Fruit fly (Drosophila melanogaster) whole organism, embryonic: Measurements from ENCODE around the gene vari.

Experiments
- Atf6 ChIP-seq: fragments of 200-800 bp; sonication (Bioruptor generic); IDR thresholded peaks from 2 replicates; pipeline ENCODE4 v1.3.6; 2022; ENCODE audit warnings: missing biosample characterization, missing genetic modification characterization
- CG10462 ChIP-seq: fragments of 200-800 bp; sonication (Bioruptor generic); optimal IDR thresholded peaks from 2 replicates; lab custom pipeline; 2016; ENCODE audit warnings: missing biosample characterization, missing genetic modification characterization
- CG11085 ChIP-seq: fragments of 200-800 bp; sonication (Bioruptor generic); IDR thresholded peaks from 2 replicates; pipeline ENCODE4 v1.3.6; 2022; ENCODE audit warnings: missing biosample characterization, missing genetic modification characterization
- CG12769 ChIP-seq: fragments of 200-800 bp; sonication (Bioruptor generic); optimal IDR thresholded peaks from 2 replicates; lab custom pipeline; 2019; ENCODE audit warnings: missing biosample characterization, mild to moderate bottlenecking, missing genetic modification characterization, moderate library complexity
- CG13287 ChIP-seq: fragments of 200-800 bp; sonication (Bioruptor generic); IDR thresholded peaks from 2 replicates; pipeline ENCODE4 v1.3.6; 2022; ENCODE audit warnings: missing biosample characterization, missing genetic modification characterization; ENCODE audit not compliant: partially characterized antibody
- CG13775 ChIP-seq: fragments of 200-800 bp; sonication (Bioruptor generic); optimal IDR thresholded peaks from 3 replicates; lab custom pipeline; 2017; ENCODE audit warnings: missing biosample characterization, mild to moderate bottlenecking, missing genetic modification characterization
- CG14965 ChIP-seq: fragments of 200-800 bp; sonication (Bioruptor generic); optimal IDR thresholded peaks from 2 replicates; lab custom pipeline; 2016; ENCODE audit warnings: missing biosample characterization, missing genetic modification characterization, borderline replicate concordance
- CG1529 ChIP-seq: fragments of 200-800 bp; sonication (Bioruptor generic); optimal IDR thresholded peaks from 3 replicates; lab custom pipeline; 2018; ENCODE audit warnings: missing biosample characterization, missing genetic modification characterization
- CG18262 ChIP-seq: fragments of 200-800 bp; optimal IDR thresholded peaks from 3 replicates; lab custom pipeline; 2019; ENCODE audit warnings: missing biosample characterization, mild to moderate bottlenecking, missing genetic modification characterization, moderate library complexity
- CG1832 ChIP-seq: fragments of 200-800 bp; sonication (Bioruptor generic); optimal IDR thresholded peaks from 2 replicates; lab custom pipeline; 2017; ENCODE audit warnings: missing biosample characterization, mild to moderate bottlenecking, missing genetic modification characterization, inconsistent platforms
- CG32532 ChIP-seq: fragments of 200-800 bp; sonication (Bioruptor generic); IDR thresholded peaks from 2 replicates; pipeline ENCODE4 v1.3.6; 2022; ENCODE audit warnings: missing biosample characterization, missing genetic modification characterization
- CG34422 ChIP-seq: fragments of 200-800 bp; sonication (Bioruptor generic); IDR thresholded peaks from 3 replicates; pipeline ENCODE4 v1.3.6; 2022; ENCODE audit warnings: missing biosample characterization, missing genetic modification characterization
- CG7357 ChIP-seq: fragments of 200-800 bp; sonication (Bioruptor generic); IDR thresholded peaks from 3 replicates; pipeline ENCODE4 v1.3.6; 2022; ENCODE audit warnings: missing biosample characterization, missing genetic modification characterization
- CG7987 ChIP-seq: fragments of 200-800 bp; sonication (Bioruptor generic); optimal IDR thresholded peaks from 2 replicates; lab custom pipeline; 2018; ENCODE audit warnings: missing biosample characterization, mild to moderate bottlenecking, missing genetic modification characterization, moderate library complexity
- CG8089 ChIP-seq: fragments of 200-800 bp; sonication (Bioruptor generic); optimal IDR thresholded peaks from 3 replicates; lab custom pipeline; 2016; ENCODE audit warnings: missing biosample characterization, missing genetic modification characterization
- CG8290 ChIP-seq, 3 experiments: fragments of 200-800 bp; sonication (Bioruptor generic); optimal IDR thresholded peaks; 2 replicates each; lab custom pipeline; 2016 to 2019; ENCODE audit warnings: missing biosample characterization in 3 of 3, missing genetic modification characterization in 3 of 3, mild to moderate bottlenecking in 2 of 3, moderate library complexity in 1 of 3
- CG8944 ChIP-seq: fragments of 200-800 bp; sonication (Bioruptor generic); optimal IDR thresholded peaks from 3 replicates; lab custom pipeline; 2016; ENCODE audit warnings: missing biosample characterization, missing genetic modification characterization
- D19B ChIP-seq: fragments of 200-800 bp; sonication (Bioruptor generic); optimal IDR thresholded peaks from 2 replicates; lab custom pipeline; 2017; ENCODE audit warnings: missing biosample characterization, mild to moderate bottlenecking, missing genetic modification characterization
- Ets65A ChIP-seq: fragments of 200-800 bp; sonication (Bioruptor generic); peaks from one replicate; lab custom pipeline; 2016; ENCODE audit warnings: missing biosample characterization, missing genetic modification characterization
- Gsc ChIP-seq: fragments of 200-800 bp; sonication (Bioruptor generic); IDR thresholded peaks from 2 replicates; pipeline ENCODE4 v1.3.6; 2022; ENCODE audit warnings: missing biosample characterization, missing genetic modification characterization
- H15 ChIP-seq: fragments of 200-800 bp; sonication (Bioruptor generic); IDR thresholded peaks from 3 replicates; pipeline ENCODE4 v1.3.6; 2022; ENCODE audit warnings: missing biosample characterization, missing genetic modification characterization
- Hmr ChIP-seq: fragments of 200-800 bp; sonication (Bioruptor generic); optimal IDR thresholded peaks from 3 replicates; lab custom pipeline; 2017; ENCODE audit warnings: mild to moderate bottlenecking, missing biosample characterization, missing genetic modification reagents, missing genetic modification characterization
- Lhr ChIP-seq: fragments of 200-800 bp; sonication (Bioruptor generic); optimal IDR thresholded peaks from 3 replicates; lab custom pipeline; 2017; ENCODE audit warnings: mild to moderate bottlenecking, missing biosample characterization, missing genetic modification reagents, missing genetic modification characterization
- NK7.1 ChIP-seq: fragments of 200-800 bp; sonication (Bioruptor generic); optimal IDR thresholded peaks from 3 replicates; lab custom pipeline; 2016; ENCODE audit warnings: missing biosample characterization, missing genetic modification characterization
- Nf-YA ChIP-seq: fragments of 200-800 bp; sonication (Bioruptor generic); IDR thresholded peaks from 2 replicates; pipeline ENCODE4 v1.3.6; 2022; ENCODE audit warnings: missing biosample characterization, missing genetic modification characterization
- Sin3A ChIP-seq: fragments of >200 bp; optimal IDR thresholded peaks from 2 replicates; lab custom pipeline; 2018
- Sox100B ChIP-seq: fragments of 200-800 bp; sonication (Bioruptor generic); optimal IDR thresholded peaks from 3 replicates; lab custom pipeline; 2018; ENCODE audit warnings: missing biosample characterization, mild to moderate bottlenecking, missing genetic modification characterization
- Xbp1 ChIP-seq: fragments of 200-800 bp; sonication (Bioruptor generic); optimal IDR thresholded peaks from 3 replicates; lab custom pipeline; 2016; ENCODE audit warnings: missing biosample characterization, mild to moderate bottlenecking, missing genetic modification characterization
- abd-A ChIP-seq: fragments of 200-800 bp; sonication (Bioruptor generic); optimal IDR thresholded peaks from 3 replicates; lab custom pipeline; 2019; ENCODE audit warnings: missing biosample characterization, mild to moderate bottlenecking, missing genetic modification characterization, moderate library complexity
- bowl ChIP-seq: fragments of 200-800 bp; sonication (Bioruptor generic); IDR thresholded peaks from 2 replicates; pipeline ENCODE4 v1.3.6; 2022; ENCODE audit warnings: missing biosample characterization, missing genetic modification characterization
- br ChIP-seq: fragments of >200 bp; optimal IDR thresholded peaks from 2 replicates; lab custom pipeline; 2017
- cad ChIP-seq: fragments of >200 bp; optimal IDR thresholded peaks from 2 replicates; lab custom pipeline; 2017; ENCODE audit warnings: missing biosample characterization, missing genetic modification characterization
- ci ChIP-seq: fragments of 200-800 bp; sonication (Bioruptor generic); IDR thresholded peaks from 3 replicates; pipeline ENCODE4 v1.3.6; 2022; ENCODE audit warnings: missing biosample characterization, missing genetic modification characterization
- crol ChIP-seq: fragments of 200-800 bp; sonication (Bioruptor generic); IDR thresholded peaks from 2 replicates; pipeline ENCODE4 v1.3.6; 2022; ENCODE audit warnings: missing biosample characterization, missing genetic modification characterization
- dm ChIP-seq: fragments of 200-800 bp; sonication (Bioruptor generic); optimal IDR thresholded peaks from 3 replicates; lab custom pipeline; 2016; ENCODE audit warnings: missing biosample characterization, missing genetic modification characterization
- ewg ChIP-seq: fragments of 200-800 bp; sonication (Bioruptor generic); optimal IDR thresholded peaks from 3 replicates; lab custom pipeline; 2017; ENCODE audit warnings: mild to moderate bottlenecking, missing biosample characterization, missing genetic modification reagents, missing genetic modification characterization
- fd64A ChIP-seq: fragments of 200-800 bp; sonication (Bioruptor generic); optimal IDR thresholded peaks from 3 replicates; lab custom pipeline; 2018; ENCODE audit warnings: missing biosample characterization, mild to moderate bottlenecking, missing genetic modification characterization
- fd96Cb ChIP-seq: fragments of 200-800 bp; sonication (Bioruptor generic); optimal IDR thresholded peaks from 2 replicates; lab custom pipeline; 2018; ENCODE audit warnings: missing biosample characterization, mild to moderate bottlenecking, missing genetic modification characterization, moderate library complexity
- inv ChIP-seq: fragments of 200-800 bp; sonication (Bioruptor generic); IDR thresholded peaks from 2 replicates; pipeline ENCODE4 v1.3.6; 2022; ENCODE audit warnings: missing biosample characterization, missing genetic modification characterization; ENCODE audit not compliant: partially characterized antibody
- nmo ChIP-seq: fragments of 200-800 bp; sonication (Bioruptor generic); optimal IDR thresholded peaks from 2 replicates; lab custom pipeline; 2018; ENCODE audit warnings: missing biosample characterization, mild to moderate bottlenecking, missing genetic modification characterization, moderate library complexity
- p53 ChIP-seq: fragments of 200-800 bp; sonication (Bioruptor generic); optimal IDR thresholded peaks from 2 replicates; lab custom pipeline; 2016; ENCODE audit warnings: missing biosample characterization, missing genetic modification characterization
- phol ChIP-seq: fragments of 200-800 bp; sonication (Bioruptor generic); optimal IDR thresholded peaks from 3 replicates; lab custom pipeline; 2018; ENCODE audit warnings: missing biosample characterization, mild to moderate bottlenecking, missing genetic modification characterization, moderate library complexity
- salm ChIP-seq: fragments of 200-800 bp; sonication (Bioruptor generic); optimal IDR thresholded peaks from 2 replicates; lab custom pipeline; 2018; ENCODE audit warnings: missing biosample characterization, mild to moderate bottlenecking, missing genetic modification characterization
- sc ChIP-seq, 3 experiments: fragments of >200 bp in 2 of 3; fragments of 200-800 bp in 1 of 3; sonication (Bioruptor generic) in 1 of 3; optimal IDR thresholded peaks; 2 replicates in 2 of 3; 3 replicates in 1 of 3; lab custom pipeline; 2017; ENCODE audit warnings: mild to moderate bottlenecking in 1 of 3, missing biosample characterization in 1 of 3, missing genetic modification characterization in 1 of 3, missing genetic modification reagents in 1 of 3
- slbo ChIP-seq: fragments of 200-800 bp; sonication (Bioruptor generic); IDR thresholded peaks from 2 replicates; pipeline ENCODE4 v1.3.6; 2022; ENCODE audit warnings: missing biosample characterization, missing genetic modification characterization
- sob ChIP-seq: fragments of 200-800 bp; sonication (Bioruptor generic); IDR thresholded peaks from 2 replicates; pipeline ENCODE4 v1.3.6; 2022; ENCODE audit warnings: missing biosample characterization, missing genetic modification characterization
- sqz ChIP-seq: fragments of 200-800 bp; sonication (Bioruptor generic); optimal IDR thresholded peaks from 3 replicates; lab custom pipeline; 2018; ENCODE audit warnings: missing biosample characterization, mild to moderate bottlenecking, missing genetic modification characterization
- z ChIP-seq: fragments of 200-800 bp; sonication (Bioruptor generic); IDR thresholded peaks from 3 replicates; pipeline ENCODE4 v1.3.6; 2022; ENCODE audit warnings: missing biosample characterization, missing genetic modification characterization

Gene vari

DNA sequence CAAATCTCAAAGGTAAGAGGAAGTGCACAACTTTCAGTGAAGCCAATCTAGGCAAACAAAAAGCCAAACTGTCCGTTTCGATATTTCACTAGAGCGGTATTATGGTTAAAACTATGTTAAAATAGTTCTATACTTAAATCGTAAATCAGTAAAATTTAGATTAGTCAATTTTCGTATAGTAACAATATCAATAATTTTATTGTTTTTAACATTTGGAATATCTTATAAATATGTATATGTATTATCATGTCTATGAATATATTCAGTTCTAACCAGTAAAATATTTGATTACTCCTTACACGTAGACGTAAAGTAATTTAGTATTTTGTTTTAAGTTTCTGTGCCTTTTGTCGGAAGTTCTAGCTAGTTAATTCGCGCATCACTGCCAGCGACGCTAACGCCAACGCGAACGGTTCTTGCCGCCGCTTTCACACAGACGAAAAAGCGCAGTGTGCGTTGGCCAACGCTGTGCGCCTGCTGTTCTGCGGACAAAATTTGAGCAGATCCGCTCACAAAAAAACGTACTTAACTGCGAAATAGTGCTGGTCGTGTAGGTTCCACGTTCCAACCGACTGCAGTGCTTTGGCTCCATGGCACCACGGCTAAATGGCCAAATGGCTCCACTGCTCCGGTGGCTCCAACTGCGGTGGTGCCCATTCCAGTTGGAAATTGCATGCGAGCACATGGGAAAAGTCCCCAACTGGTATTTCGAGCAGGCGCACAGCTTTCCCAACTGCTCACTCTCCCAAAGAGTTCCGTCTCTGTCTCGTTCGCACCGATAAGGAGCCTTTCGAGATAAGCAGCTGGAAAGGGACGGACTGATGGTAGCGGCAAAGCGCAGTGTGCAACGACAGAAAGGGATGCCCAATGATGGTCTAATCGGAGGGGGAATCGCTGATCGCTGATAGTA lies 26.6 kb upstream of the vari start (continued):
- no peak for TF ChIP-seq Gsc (GFP tag; lab: Robert Waterston, UW)
- TF ChIP-seq fd96Cb (tag; lab: Kevin White, UChicago): peak; percentile 1
- no peak for TF ChIP-seq br (lab: Kevin White, UChicago)
- peak; percentile 61; the same call in 1 of the 3 replicates for TF ChIP-seq CG34422 (GFP tag; lab: Robert Waterston, UW)
- TF ChIP-seq crol (GFP tag; lab: Robert Waterston, UW): 0 out of 2 replicates have a peak, but pooled peaks have one; percentile 52
- TF ChIP-seq Atf6: 0 out of 2 replicates have a peak, but pooled peaks have one; percentile 8
- TF ChIP-seq slbo (GFP tag; lab: Robert Waterston, UW): peak; percentile 29; the same call in 1 of the 2 replicates
- TF ChIP-seq CG13287: peak; percentile 55
- TF ChIP-seq dm (GFP tag; lab: Kevin White, UChicago): peak; percentile 85
- TF ChIP-seq CG1529 (GFP tag; lab: Kevin White, UChicago): peak; percentile 15
- TF ChIP-seq CG11085 (GFP tag; lab: Robert Waterston, UW): no peak
- peak; percentile 94 for TF ChIP-seq CG1832
- no peak for TF ChIP-seq p53 (GFP tag; lab: Kevin White, UChicago)
- TF ChIP-seq nmo: peak; percentile 20
- TF ChIP-seq Xbp1 (GFP tag; lab: Kevin White, UChicago): peak; percentile 22
- peak; percentile 46 for TF ChIP-seq CG18262 (tag; lab: Kevin White, UChicago)
- peak; percentile 94 for TF ChIP-seq CG12769 (tag; lab: Kevin White, UChicago)
- peak; percentile 76 for TF ChIP-seq ci (GFP tag; lab: Robert Waterston, UW)
- peak; percentile 89 for TF ChIP-seq abd-A (tag; lab: Kevin White, UChicago)
- no peak for TF ChIP-seq CG8944
- TF ChIP-seq Sin3A: no peak
- TF ChIP-seq ewg: peak; percentile 20
- TF ChIP-seq cad: no peak
- peak; percentile 34 for TF ChIP-seq CG8089 (GFP tag; lab: Kevin White, UChicago)
- peak; percentile 63; the same call in 1 of the 3 replicates for TF ChIP-seq z (GFP tag; lab: Robert Waterston, UW)
- peak; percentile 16 for TF ChIP-seq CG7987 (GFP tag; lab: Kevin White, UChicago)
- peak; percentile 91 for TF ChIP-seq sqz (GFP tag; lab: Kevin White, UChicago)
- peak; percentile 6 for TF ChIP-seq NK7.1 (GFP tag; lab: Kevin White, UChicago)
- no peak for TF ChIP-seq CG14965 (GFP tag; lab: Kevin White, UChicago)
- TF ChIP-seq CG10462: peak; percentile 4
- TF ChIP-seq H15: no peak
- TF ChIP-seq Sox100B (GFP tag; lab: Kevin White, UChicago): peak; percentile 62
- peak; percentile 52 for TF ChIP-seq fd64A (GFP tag; lab: Kevin White, UChicago)
- TF ChIP-seq D19B (GFP tag; lab: Kevin White, UChicago): peak; percentile 0
- peak; percentile 64 for TF ChIP-seq Lhr
- peak; percentile 24 for TF ChIP-seq phol
- TF ChIP-seq CG32532 (GFP tag; lab: Robert Waterston, UW): peak; percentile 33; the same call in 1 of the 2 replicates
- TF ChIP-seq inv (GFP tag; lab: Robert Waterston, UW): no peak
- TF ChIP-seq Nf-YA (GFP tag; lab: Robert Waterston, UW): no peak
- peak; percentile 48 for TF ChIP-seq Ets65A (GFP tag; lab: Kevin White, UChicago)
- TF ChIP-seq CG13775: no peak
- TF ChIP-seq CG7357 (GFP tag; lab: Robert Waterston, UW): no peak
- TF ChIP-seq sob: peak; percentile 46
- TF ChIP-seq Hmr (GFP tag; lab: Kevin White, UChicago): peak; percentile 20
- no peak for TF ChIP-seq sc (optimal IDR thresholded peaks at IDR 0.05; lab: Kevin White, UChicago)
- TF ChIP-seq sc (GFP tag; optimal IDR thresholded peaks at IDR 0.05; lab: Kevin White, UChicago): no peak
- no peak for TF ChIP-seq salm
- 0 out of 2 replicates have a peak, but pooled peaks have one; percentile 28 for TF ChIP-seq bowl (GFP tag; lab: Robert Waterston, UW)
- no peak for TF ChIP-seq CG8290 (GFP tag; optimal IDR thresholded peaks at IDR 0.05; lab: Kevin White, UChicago)
- TF ChIP-seq CG8290 (tag; optimal IDR thresholded peaks at IDR 0.05; lab: Kevin White, UChicago): peak in 1 of 2 experiments; percentile 53
